Worm (Caenorhabditis elegans): ENCODE results near the gene T24A6.1.

DNA sequence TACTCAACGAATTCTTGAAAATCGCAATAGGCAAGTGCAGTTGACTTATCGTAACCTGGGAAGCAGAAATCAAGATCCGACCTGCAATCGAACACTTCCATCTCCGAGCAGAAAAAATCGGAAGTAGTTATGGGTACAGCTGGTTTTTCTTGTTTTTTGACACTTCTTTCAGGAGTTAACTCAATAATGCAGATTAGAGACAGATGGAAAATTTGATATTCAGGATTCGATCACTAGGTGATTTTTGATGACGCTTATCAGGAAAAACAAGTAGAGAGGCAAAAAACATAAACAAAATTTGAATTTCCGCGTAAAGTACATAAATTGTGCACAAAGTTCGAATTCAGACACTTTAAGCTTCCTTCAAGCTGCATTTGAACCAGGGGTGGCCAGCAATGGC is 10.0 kb upstream of the T24A6.1 start, which contains the start of gene srw-130:
- TF ChIP-seq mbf-1 (tag; optimal IDR thresholded peaks at IDR 0.05) = no peak
- TF ChIP-seq peb-1 (tag; optimal IDR thresholded peaks at IDR 0.05) = no peak
- no peak for TF ChIP-seq fos-1 (tag; optimal IDR thresholded peaks at IDR 0.05)
- no peak for TF ChIP-seq unc-39 (tag; optimal IDR thresholded peaks at IDR 0.05)

Data from whole organism, L2 larva.